Worm (Caenorhabditis elegans) whole organism, L4 larva: ENCODE data around the gene C34F6.10.

Experiments
- ama-1 ChIP-seq: fragments of 150-350 bp; optimal IDR thresholded peaks from 2 replicates; lab custom pipeline; 2014; ENCODE audit warnings: inconsistent platforms, mixed read lengths
- lsy-2 ChIP-seq, 2 experiments: fragments of 150-350 bp in 1 of 2; sonication (generic microtip) in 1 of 2; optimal IDR thresholded peaks; 2 replicates each; lab custom pipeline; 2014 to 2017; ENCODE audit warnings: missing biosample characterization in 2 of 2, missing genetic modification characterization in 2 of 2
- tra-1 ChIP-seq: fragments of 200-800 bp; sonication (Bioruptor generic); IDR thresholded peaks from 2 replicates; pipeline ENCODE4 v1.3.6; 2022; ENCODE audit warnings: missing genetic modification reagents, missing genetic modification characterization, missing compliant biosample characterization
- unc-130 ChIP-seq: sonication (generic microtip); optimal IDR thresholded peaks from 2 replicates; lab custom pipeline; 2016; ENCODE audit warnings: missing genetic modification reagents, missing genetic modification characterization, missing compliant biosample characterization

DNA sequence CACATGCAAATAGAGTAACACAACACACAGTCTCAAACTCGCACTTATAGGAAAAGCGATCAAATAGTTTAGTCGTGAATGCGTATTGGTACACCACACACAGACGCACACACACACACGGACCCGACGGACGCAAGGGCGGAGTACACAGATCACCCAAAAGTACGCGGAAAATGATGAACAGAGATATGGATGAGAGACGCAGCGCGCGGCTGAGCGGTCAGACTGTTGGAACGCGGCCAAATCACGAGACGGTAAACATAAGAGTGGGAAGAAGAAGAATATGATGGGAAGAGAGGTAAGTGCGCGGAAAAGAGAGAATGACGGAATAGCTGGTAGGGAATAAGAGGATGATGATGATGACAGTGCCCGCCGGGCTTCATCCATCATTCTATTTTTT, 7.6 kb upstream of the C34F6.10 start:
- TF ChIP-seq lsy-2 (tag; optimal IDR thresholded peaks at IDR 0.05; lab: Kevin White, UChicago) (no peak), ama-1 (lab: Kevin White, UChicago) (no peak), tra-1 (GFP tag; lab: Robert Waterston, UW) (no peak), unc-130 (GFP tag; lab: Kevin White, UChicago) (no peak)
